Fruit fly (Drosophila melanogaster) S2 (cell line): ENCODE measurements around the gene CG42307.

Source experiments
- CG8478 ChIP-seq: fragments of >200 bp; optimal IDR thresholded peaks from 2 replicates; lab custom pipeline; 2018
- CTCF ChIP-seq, 2 experiments: fragments of >200 bp; optimal IDR thresholded peaks; 2 replicates each; lab custom pipeline; 2018

DNA sequence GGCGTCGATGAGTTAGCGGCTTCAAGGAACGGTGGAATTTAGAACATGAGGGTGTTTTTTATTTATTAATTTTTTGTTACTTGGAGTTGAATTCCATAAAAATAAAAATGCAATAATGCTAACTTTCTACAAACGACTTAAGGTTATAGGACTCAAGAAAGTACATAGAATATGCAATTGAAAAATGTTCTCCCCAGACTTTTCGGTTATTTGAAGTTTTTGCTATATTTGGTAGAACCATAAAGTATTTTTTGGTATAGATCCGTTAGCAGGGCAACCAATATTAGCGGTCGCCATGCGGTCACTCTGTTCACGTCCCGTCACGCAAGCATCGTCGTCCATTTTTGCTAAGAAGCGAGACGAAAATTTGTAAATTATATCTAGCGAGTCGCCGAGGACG lies 40.6 kb downstream of the CG42307 start, which contains the start of gene akirin:
- no peak for TF ChIP-seq CG8478 (lab: Kevin White, UChicago)
- TF ChIP-seq CTCF (optimal IDR thresholded peaks at IDR 0.05; lab: Kevin White, UChicago) = no peak
